Fruit fly (Drosophila melanogaster) whole organism, embryonic: ENCODE measurements around the gene Patj.

Source experiments
- Antp ChIP-seq: fragments of 200-800 bp; sonication (Bioruptor generic); optimal IDR thresholded peaks from 3 replicates; lab custom pipeline; 2016; ENCODE audit warnings: missing biosample characterization, missing genetic modification characterization
- Atf-2 ChIP-seq: fragments of 200-800 bp; sonication (Bioruptor generic); optimal IDR thresholded peaks from 2 replicates; lab custom pipeline; 2016; ENCODE audit warnings: missing biosample characterization, missing genetic modification characterization
- B-H2 ChIP-seq: fragments of 200-800 bp; sonication (Bioruptor generic); optimal IDR thresholded peaks from 2 replicates; lab custom pipeline; 2018; ENCODE audit warnings: missing biosample characterization, mild to moderate bottlenecking, missing genetic modification characterization
- C15 ChIP-seq: fragments of 200-800 bp; sonication (Bioruptor generic); IDR thresholded peaks from 3 replicates; pipeline ENCODE4 v1.3.6; 2022; ENCODE audit warnings: missing biosample characterization, missing genetic modification characterization
- CG1024 ChIP-seq: fragments of 200-800 bp; sonication (Bioruptor generic); IDR thresholded peaks from 2 replicates; pipeline ENCODE4 v1.3.6; 2022; ENCODE audit warnings: missing biosample characterization, missing genetic modification characterization
- CG10267 ChIP-seq: fragments of 200-800 bp; sonication (Bioruptor generic); optimal IDR thresholded peaks from 2 replicates; lab custom pipeline; 2018; ENCODE audit warnings: missing biosample characterization, mild to moderate bottlenecking, missing genetic modification characterization, moderate library complexity
- CG10431 ChIP-seq: fragments of 200-800 bp; sonication (Bioruptor generic); optimal IDR thresholded peaks from 3 replicates; lab custom pipeline; 2018; ENCODE audit warnings: missing biosample characterization, mild to moderate bottlenecking, missing genetic modification characterization
- CG12104 ChIP-seq: fragments of 200-800 bp; sonication (Bioruptor generic); optimal IDR thresholded peaks from 3 replicates; lab custom pipeline; 2016; ENCODE audit warnings: missing biosample characterization, missing genetic modification characterization
- CG1233 ChIP-seq: fragments of 200-800 bp; sonication (Bioruptor generic); optimal IDR thresholded peaks from 4 replicates; lab custom pipeline; 2018; ENCODE audit warnings: missing biosample characterization, mild to moderate bottlenecking, missing genetic modification characterization
- CG12659 ChIP-seq: fragments of 200-800 bp; sonication (Bioruptor generic); optimal IDR thresholded peaks from 3 replicates; lab custom pipeline; 2017; ENCODE audit warnings: mild to moderate bottlenecking, missing biosample characterization, missing genetic modification reagents, missing genetic modification characterization
- CG14014 ChIP-seq: fragments of 200-800 bp; sonication (Bioruptor generic); IDR thresholded peaks from 2 replicates; pipeline ENCODE4 v1.3.6; 2022; ENCODE audit warnings: missing biosample characterization, missing genetic modification characterization
- CG14710 ChIP-seq: fragments of 200-800 bp; sonication (Bioruptor generic); optimal IDR thresholded peaks from 3 replicates; lab custom pipeline; 2019; ENCODE audit warnings: missing biosample characterization, mild to moderate bottlenecking, missing genetic modification characterization, moderate library complexity
- CG14860 ChIP-seq: fragments of 200-800 bp; sonication (Bioruptor generic); IDR thresholded peaks from 3 replicates; pipeline ENCODE4 v1.3.6; 2022; ENCODE audit warnings: missing biosample characterization, missing genetic modification characterization; ENCODE audit not compliant: partially characterized antibody
- CG15601 ChIP-seq: fragments of 200-800 bp; sonication (Bioruptor generic); optimal IDR thresholded peaks from 3 replicates; lab custom pipeline; 2019; ENCODE audit warnings: missing biosample characterization, mild to moderate bottlenecking, missing genetic modification characterization, moderate library complexity
- CG16863 ChIP-seq: fragments of 200-800 bp; sonication (Bioruptor generic); optimal IDR thresholded peaks from 3 replicates; lab custom pipeline; 2016; ENCODE audit warnings: missing biosample characterization, missing genetic modification characterization
- CG2875 ChIP-seq: fragments of 200-800 bp; sonication (Bioruptor generic); optimal IDR thresholded peaks from 2 replicates; lab custom pipeline; 2017; ENCODE audit warnings: missing biosample characterization, mild to moderate bottlenecking, missing genetic modification characterization, missing genetic modification reagents
- CG31365 ChIP-seq: fragments of 200-800 bp; sonication (Bioruptor generic); optimal IDR thresholded peaks from 2 replicates; lab custom pipeline; 2018; ENCODE audit warnings: missing biosample characterization, mild to moderate bottlenecking, missing genetic modification characterization
- CG32767 ChIP-seq: fragments of 200-800 bp; sonication (Bioruptor generic); IDR thresholded peaks from 2 replicates; pipeline ENCODE4 v1.3.6; 2022; ENCODE audit warnings: missing biosample characterization, missing genetic modification characterization
- CG3838 ChIP-seq: fragments of 200-800 bp; sonication (Bioruptor generic); optimal IDR thresholded peaks from 3 replicates; lab custom pipeline; 2016; ENCODE audit warnings: missing biosample characterization, missing genetic modification characterization
- CG3847 ChIP-seq: fragments of 200-800 bp; sonication (Bioruptor generic); IDR thresholded peaks from 2 replicates; pipeline ENCODE4 v1.3.6; 2022; ENCODE audit warnings: missing biosample characterization, missing genetic modification characterization
- CG6654 ChIP-seq: fragments of 200-800 bp; sonication (Bioruptor generic); optimal IDR thresholded peaks from 2 replicates; lab custom pipeline; 2017; ENCODE audit warnings: missing biosample characterization, mild to moderate bottlenecking, missing genetic modification characterization
- CG6791 ChIP-seq: fragments of 200-800 bp; sonication (Bioruptor generic); IDR thresholded peaks from 3 replicates; pipeline ENCODE4 v1.3.6; 2022; ENCODE audit warnings: missing biosample characterization, missing genetic modification characterization; ENCODE audit not compliant: partially characterized antibody
- CG8388 ChIP-seq: fragments of 200-800 bp; sonication (Bioruptor generic); optimal IDR thresholded peaks from 2 replicates; lab custom pipeline; 2019; ENCODE audit warnings: missing biosample characterization, mild to moderate bottlenecking, missing genetic modification characterization, moderate library complexity
- CG8765 ChIP-seq: fragments of 200-800 bp; sonication (Bioruptor generic); IDR thresholded peaks from 2 replicates; pipeline ENCODE4 v1.3.6; 2022; ENCODE audit warnings: missing biosample characterization, missing genetic modification characterization
- D19A ChIP-seq: fragments of 200-800 bp; optimal IDR thresholded peaks from 3 replicates; lab custom pipeline; 2019; ENCODE audit warnings: missing biosample characterization, mild to moderate bottlenecking, missing genetic modification characterization, moderate library complexity
- Dp ChIP-seq: fragments of 200-800 bp; sonication (Bioruptor generic); optimal IDR thresholded peaks from 2 replicates; lab custom pipeline; 2018; ENCODE audit warnings: missing biosample characterization, mild to moderate bottlenecking, missing genetic modification characterization, moderate library complexity
- Dref ChIP-seq: fragments of 200-800 bp; sonication (Bioruptor generic); IDR thresholded peaks from 2 replicates; pipeline ENCODE4 v1.3.6; 2022; ENCODE audit warnings: missing biosample characterization, missing genetic modification characterization
- HLH3B ChIP-seq: fragments of 200-800 bp; sonication (Bioruptor generic); IDR thresholded peaks from 2 replicates; pipeline ENCODE4 v1.3.6; 2022; ENCODE audit warnings: missing biosample characterization, missing genetic modification characterization
- HLH54F ChIP-seq: fragments of 200-800 bp; sonication (Bioruptor generic); optimal IDR thresholded peaks from 3 replicates; lab custom pipeline; 2016; ENCODE audit warnings: missing biosample characterization, missing genetic modification characterization
- Hand ChIP-seq: fragments of 200-800 bp; sonication (Bioruptor generic); optimal IDR thresholded peaks from 2 replicates; lab custom pipeline; 2017; ENCODE audit warnings: mild to moderate bottlenecking, missing biosample characterization, missing genetic modification reagents, missing genetic modification characterization
- Med ChIP-seq: fragments of 200-800 bp; sonication (Bioruptor generic); peaks from one replicate; lab custom pipeline; 2016; ENCODE audit warnings: missing biosample characterization, missing genetic modification characterization, mild to moderate bottlenecking, inconsistent platforms, moderate library complexity
- Mes4 ChIP-seq: fragments of 200-800 bp; sonication (Bioruptor generic); optimal IDR thresholded peaks from 2 replicates; lab custom pipeline; 2016; ENCODE audit warnings: missing biosample characterization, missing genetic modification characterization
- amos ChIP-seq: fragments of 200-800 bp; sonication (Bioruptor generic); IDR thresholded peaks from 2 replicates; pipeline ENCODE4 v1.3.6; 2022; ENCODE audit warnings: missing biosample characterization, missing genetic modification characterization; ENCODE audit not compliant: partially characterized antibody
- ash1 ChIP-seq: fragments of 200-800 bp; sonication (Bioruptor generic); optimal IDR thresholded peaks from 2 replicates; lab custom pipeline; 2018; ENCODE audit warnings: missing biosample characterization, mild to moderate bottlenecking, missing genetic modification characterization
- chif ChIP-seq, 2 experiments: fragments of 200-800 bp; sonication (Bioruptor generic); optimal IDR thresholded peaks; 3 replicates each; lab custom pipeline; 2016; ENCODE audit warnings: missing biosample characterization in 2 of 2, missing genetic modification characterization in 2 of 2
- chm ChIP-seq: fragments of 200-800 bp; sonication (Bioruptor generic); IDR thresholded peaks from 2 replicates; pipeline ENCODE4 v1.3.6; 2022; ENCODE audit warnings: missing biosample characterization, missing genetic modification characterization
- emc ChIP-seq: fragments of 200-800 bp; sonication (Bioruptor generic); optimal IDR thresholded peaks from 2 replicates; lab custom pipeline; 2016; ENCODE audit warnings: missing biosample characterization, missing genetic modification characterization
- exex ChIP-seq: fragments of 200-800 bp; sonication (Bioruptor generic); optimal IDR thresholded peaks from 4 replicates; lab custom pipeline; 2018; ENCODE audit warnings: missing biosample characterization, mild to moderate bottlenecking, missing genetic modification characterization, moderate library complexity
- gem ChIP-seq: fragments of 200-800 bp; sonication (Bioruptor generic); optimal IDR thresholded peaks from 2 replicates; lab custom pipeline; 2019; ENCODE audit warnings: missing biosample characterization, mild to moderate bottlenecking, missing genetic modification characterization, moderate library complexity
- kay ChIP-seq: fragments of 200-800 bp; sonication (Bioruptor generic); optimal IDR thresholded peaks from 2 replicates; lab custom pipeline; 2016; ENCODE audit warnings: missing biosample characterization, missing genetic modification characterization
- lola ChIP-seq, 3 experiments: fragments of >200 bp in 2 of 3; fragments of 200-800 bp in 1 of 3; sonication (Bioruptor generic) in 1 of 3; optimal IDR thresholded peaks; 2 replicates each; lab custom pipeline; 2017 to 2019; ENCODE audit warnings: missing biosample characterization in 3 of 3, missing genetic modification characterization in 3 of 3, mild to moderate bottlenecking in 1 of 3, moderate library complexity in 1 of 3
- oc ChIP-seq: fragments of 200-800 bp; sonication (Bioruptor generic); optimal IDR thresholded peaks from 2 replicates; lab custom pipeline; 2018; ENCODE audit warnings: missing biosample characterization, mild to moderate bottlenecking, missing genetic modification characterization, moderate library complexity
- peb ChIP-seq: fragments of 200-800 bp; sonication (Bioruptor generic); IDR thresholded peaks from 2 replicates; pipeline ENCODE4 v1.3.6; 2022; ENCODE audit warnings: missing biosample characterization, missing genetic modification characterization
- seq ChIP-seq: fragments of 200-800 bp; sonication (Bioruptor generic); IDR thresholded peaks from 2 replicates; pipeline ENCODE4 v1.3.6; 2022; ENCODE audit warnings: missing biosample characterization, missing genetic modification characterization
- shn ChIP-seq: fragments of 200-800 bp; sonication (Bioruptor generic); optimal IDR thresholded peaks from 3 replicates; lab custom pipeline; 2016; ENCODE audit warnings: missing biosample characterization, missing genetic modification characterization
- so ChIP-seq: fragments of 200-800 bp; sonication (Bioruptor generic); IDR thresholded peaks from 3 replicates; pipeline ENCODE4 v1.3.6; 2022; ENCODE audit warnings: missing biosample characterization, missing genetic modification characterization
- sob ChIP-seq: fragments of 200-800 bp; sonication (Bioruptor generic); IDR thresholded peaks from 2 replicates; pipeline ENCODE4 v1.3.6; 2022; ENCODE audit warnings: missing biosample characterization, missing genetic modification characterization
- tap ChIP-seq: fragments of 200-800 bp; optimal IDR thresholded peaks from 3 replicates; lab custom pipeline; 2019; ENCODE audit warnings: missing biosample characterization, mild to moderate bottlenecking, missing genetic modification characterization, moderate library complexity
- usp ChIP-seq: fragments of >200 bp; optimal IDR thresholded peaks from 2 replicates; lab custom pipeline; 2017; ENCODE audit warnings: missing biosample characterization, missing genetic modification characterization

The Patj gene

dm6 chr3L:1794943-1795696 is 3.5 kb upstream of the Patj start, which contains the start of the genes alpha-Spec, dlt and Cdc37 (continued):
- TF ChIP-seq exex (tag; lab: Kevin White, UChicago) (peak; percentile 33), CG12104 (GFP tag; lab: Kevin White, UChicago) (no peak), C15 (no peak), CG2875 (GFP tag; lab: Kevin White, UChicago) (peak; percentile 34), ash1 (no peak), lola (GFP tag; optimal IDR thresholded peaks at IDR 0.05; lab: Kevin White, UChicago) (no peak), Mes4 (GFP tag; lab: Kevin White, UChicago) (no peak), D19A (tag; lab: Kevin White, UChicago) (no peak), HLH54F (GFP tag; lab: Kevin White, UChicago) (no peak), Antp (GFP tag; lab: Kevin White, UChicago) (no peak), chm (GFP tag; lab: Robert Waterston, UW) (peak; percentile 57; the same call in 1 of the 2 replicates), shn (no peak), usp (GFP tag; lab: Kevin White, UChicago) (no peak), Dp (GFP tag; lab: Kevin White, UChicago) (peak; percentile 47), Med (peak; percentile 91), peb (GFP tag; lab: Robert Waterston, UW) (no peak), CG1233 (no peak), CG1024 (no peak), oc (tag; lab: Kevin White, UChicago) (no peak), CG10431 (GFP tag; lab: Kevin White, UChicago) (peak; percentile 59), emc (no peak), CG31365 (tag; lab: Kevin White, UChicago) (peak; percentile 9), CG3847 (GFP tag; lab: Robert Waterston, UW) (0 out of 2 replicates have a peak, but pooled peaks have one; percentile 10), seq (GFP tag; lab: Robert Waterston, UW) (peak; percentile 51; the same call in 1 of the 2 replicates), B-H2 (GFP tag; lab: Kevin White, UChicago) (no peak), Atf-2 (no peak), sob (GFP tag; lab: Robert Waterston, UW) (0 out of 2 replicates have a peak, but pooled peaks have one; percentile 41), CG10267 (peak; percentile 79), CG32767 (GFP tag; lab: Robert Waterston, UW) (no peak; the same call in 1 of the 2 replicates), CG14014 (GFP tag; lab: Robert Waterston, UW) (no peak), CG8765 (no peak), tap (no peak), CG6654 (GFP tag; lab: Kevin White, UChicago) (no peak), CG3838 (no peak), CG14710 (tag; lab: Kevin White, UChicago) (peak; percentile 78), CG14860 (GFP tag; lab: Robert Waterston, UW) (peak; percentile 79), CG6791 (GFP tag; lab: Robert Waterston, UW) (peak; percentile 66; the same call in 2 of the 3 replicates), CG8388 (GFP tag; lab: Kevin White, UChicago) (peak; percentile 2), so (GFP tag; lab: Robert Waterston, UW) (no peak), amos (GFP tag; lab: Robert Waterston, UW) (peak; percentile 79), gem (no peak), HLH3B (GFP tag; lab: Robert Waterston, UW) (no peak), Hand (no peak), CG12659 (GFP tag; lab: Kevin White, UChicago) (peak; percentile 72), chif (GFP tag; optimal IDR thresholded peaks at IDR 0.05; lab: Kevin White, UChicago) (peak in 1 of 2 experiments; percentile 32), CG16863 (GFP tag; lab: Kevin White, UChicago) (no peak), kay (GFP tag; lab: Kevin White, UChicago) (no peak), Dref (GFP tag; lab: Robert Waterston, UW) (peak; percentile 95), CG15601 (tag; lab: Kevin White, UChicago) (peak; percentile 26)
